Worm (Caenorhabditis elegans): ENCODE data around the gene srsx-2.

DNA sequence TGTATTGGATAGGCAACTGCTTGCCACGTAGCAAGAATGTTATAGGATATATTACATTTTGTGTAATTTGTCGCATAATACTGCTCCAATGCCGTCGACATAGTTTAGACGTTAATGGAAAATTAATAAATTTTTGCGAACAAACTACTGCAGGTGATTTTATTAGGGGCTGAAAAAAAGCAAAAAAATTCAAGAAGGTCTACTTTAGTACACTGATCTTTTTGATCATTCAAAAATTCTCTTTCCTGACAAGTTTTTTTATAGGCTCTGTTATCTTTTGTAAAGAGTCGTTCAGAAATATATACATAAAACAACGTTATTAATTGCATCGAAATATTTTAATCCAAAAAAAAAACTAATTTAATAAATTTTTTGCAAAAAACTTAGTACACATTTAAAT lies 46.9 kb upstream of the srsx-2 start, which contains the start of gene srh-111:
- no peak for TF ChIP-seq Y55F3AM.14 (GFP tag; optimal IDR thresholded peaks at IDR 0.05)
- no peak for TF ChIP-seq nhr-6 (tag; optimal IDR thresholded peaks at IDR 0.05)
